Worm (Caenorhabditis elegans): ENCODE measurements around the gene K11H3.3.
A peak's percentile ranks its signal among the peaks of the same experiment; 100 is the strongest.

Gene K11H3.3

DNA sequence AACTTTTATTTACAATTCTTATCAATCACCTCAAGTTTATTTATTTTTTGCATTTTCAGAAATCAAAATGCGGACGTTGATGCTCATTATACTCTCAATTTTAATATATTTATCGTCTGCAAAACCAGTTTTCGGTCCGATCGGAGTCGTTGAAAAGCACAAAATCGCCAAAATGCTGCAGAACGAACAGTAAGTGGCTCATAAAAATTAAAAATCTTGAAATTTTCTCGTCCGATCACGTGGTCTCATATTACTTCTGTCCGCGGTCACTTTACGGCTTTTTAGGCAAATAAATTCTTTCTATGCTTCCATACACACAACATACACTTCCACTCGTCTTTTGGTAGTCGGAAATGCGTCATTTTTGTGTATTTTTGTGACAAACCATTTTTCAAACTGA lies 7.9 kb upstream of the K11H3.3 start, which contains the start of gene K11H3.5:
K11H3.5 (plus strand) TSS at position 54 of the 400 bp plus-strand sequence.
- TF ChIP-seq hlh-13 (GFP tag; optimal IDR thresholded peaks at IDR 0.05) (no peak), unc-86 (tag; optimal IDR thresholded peaks at IDR 0.05) (no peak), unc-42 (tag; optimal IDR thresholded peaks at IDR 0.05) (no peak), ceh-18 (tag; optimal IDR thresholded peaks at IDR 0.05) (no peak), T23F11.4 (GFP tag; optimal IDR thresholded peaks at IDR 0.05) (no peak), fkh-10 (GFP tag; optimal IDR thresholded peaks at IDR 0.05) (no peak), sox-2 (GFP tag; IDR thresholded peaks at IDR 0.05) (no peak), ceh-48 (tag; optimal IDR thresholded peaks at IDR 0.05) (no peak), zip-5 (tag; optimal IDR thresholded peaks at IDR 0.05) (no peak), fax-1 (tag; optimal IDR thresholded peaks at IDR 0.05) (no peak), ceh-19 (GFP tag; optimal IDR thresholded peaks at IDR 0.05) (no peak), dve-1 (tag; optimal IDR thresholded peaks at IDR 0.05) (no peak), ceh-45 (GFP tag; IDR thresholded peaks at IDR 0.05) (no peak), nfya-1 (tag; optimal IDR thresholded peaks at IDR 0.05) (no peak), ceh-24 (tag; optimal IDR thresholded peaks at IDR 0.05) (no peak), rnt-1 (tag; optimal IDR thresholded peaks at IDR 0.05) (no peak), pag-3 (tag; optimal IDR thresholded peaks at IDR 0.05; ENCODE audit: borderline replicate concordance) (no peak), ceh-2 (tag; optimal IDR thresholded peaks at IDR 0.05) (no peak)

DNA sequence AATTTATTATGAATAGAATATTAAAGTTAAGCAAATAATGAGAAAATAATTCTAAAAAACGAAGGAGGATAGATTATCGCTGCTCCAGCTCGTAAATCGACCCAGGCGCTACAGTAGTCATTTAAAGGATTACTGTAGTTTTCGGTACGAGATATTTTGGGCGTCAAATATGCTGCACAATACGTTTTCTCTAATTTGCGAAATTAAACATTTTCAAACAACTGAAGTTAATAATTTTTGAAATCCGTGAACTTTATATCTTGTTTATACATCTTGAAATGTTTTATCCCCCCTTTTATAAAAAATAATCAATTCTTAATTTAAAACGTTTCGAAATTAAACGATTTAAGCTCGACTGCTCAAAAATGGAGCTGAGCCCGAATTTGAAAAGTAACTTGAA lies 5.6 kb upstream of the K11H3.3 start, which contains the start of gene K11H3.2:
K11H3.2 (plus strand) TSS at position 301 of the 400 bp plus-strand sequence.
- TF ChIP-seq lin-11 (tag; optimal IDR thresholded peaks at IDR 0.05) (no peak), unc-86 (tag; optimal IDR thresholded peaks at IDR 0.05) (no peak), madf-2 (tag; optimal IDR thresholded peaks at IDR 0.05) (no peak), elt-4 (tag; optimal IDR thresholded peaks at IDR 0.05) (no peak), ceh-34 (tag; optimal IDR thresholded peaks at IDR 0.05) (no peak)

DNA sequence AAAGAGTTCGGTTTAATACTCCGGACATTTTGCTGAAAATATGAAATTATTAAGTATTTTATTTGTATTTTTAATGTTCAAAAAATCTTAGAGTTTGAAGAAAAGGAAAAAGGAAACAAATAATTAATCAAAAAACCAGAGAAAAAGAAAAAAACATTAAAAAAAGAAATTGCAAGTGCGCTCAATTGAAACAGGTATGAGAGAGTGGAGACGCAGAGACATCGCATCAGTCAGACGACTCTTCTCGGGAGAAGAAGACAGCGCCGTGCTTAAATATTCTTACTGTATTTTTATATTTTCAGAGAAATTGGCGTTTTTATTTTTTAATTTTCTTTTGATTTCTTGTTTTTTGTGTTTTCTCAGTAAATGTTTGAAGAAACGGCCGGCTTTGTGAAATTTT lies 3.6 kb upstream of the K11H3.3 start, which contains the start of gene mrpl-36:
mrpl-36 (minus strand) TSS at position 34 of the 400 bp plus-strand sequence.
- TF ChIP-seq unc-55 (GFP tag; optimal IDR thresholded peaks at IDR 0.05) (peak; percentile 11), syd-9 (tag; optimal IDR thresholded peaks at IDR 0.05) (no peak)

DNA sequence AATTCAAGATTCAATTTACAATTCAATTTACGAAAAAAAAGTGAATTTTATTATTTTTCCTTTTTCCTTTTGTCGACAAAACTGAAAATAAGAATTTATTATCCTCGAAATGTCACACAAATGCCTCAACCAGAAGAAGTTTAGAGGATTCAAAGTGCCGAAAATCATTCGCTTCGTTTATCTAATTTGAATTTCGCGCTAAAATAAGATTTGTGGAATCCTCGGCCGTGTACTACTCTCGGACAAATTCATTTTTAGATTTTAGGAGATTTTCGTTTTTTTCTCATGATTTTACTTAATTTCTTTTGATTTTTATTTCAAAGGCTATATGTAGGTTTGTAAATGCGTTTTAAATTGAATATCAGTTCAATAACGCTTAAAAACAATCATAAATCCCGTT lies 3.1 kb upstream of the K11H3.3 start:
- no peak for TF ChIP-seq lin-11 (tag; optimal IDR thresholded peaks at IDR 0.05)
- TF ChIP-seq eyg-1 (tag; optimal IDR thresholded peaks at IDR 0.05): no peak
- TF ChIP-seq C38D4.7 (GFP tag; optimal IDR thresholded peaks at IDR 0.05): no peak
- no peak for TF ChIP-seq ahr-1 (tag; optimal IDR thresholded peaks at IDR 0.05)
- no peak for TF ChIP-seq sox-4 (tag; optimal IDR thresholded peaks at IDR 0.05)
- TF ChIP-seq hlh-13 (GFP tag; optimal IDR thresholded peaks at IDR 0.05): no peak
- no peak for TF ChIP-seq nfya-1 (tag; optimal IDR thresholded peaks at IDR 0.05)
- no peak for TF ChIP-seq elt-4 (tag; optimal IDR thresholded peaks at IDR 0.05)
- TF ChIP-seq ets-4 (tag; optimal IDR thresholded peaks at IDR 0.05): no peak
- TF ChIP-seq pat-9 (tag; optimal IDR thresholded peaks at IDR 0.05): no peak
- no peak for TF ChIP-seq ttx-3 (tag; optimal IDR thresholded peaks at IDR 0.05)
- no peak for TF ChIP-seq lim-6 (tag; optimal IDR thresholded peaks at IDR 0.05)
- TF ChIP-seq hlh-30 (tag; optimal IDR thresholded peaks at IDR 0.05; ENCODE audit: insufficient read depth): no peak
- no peak for TF ChIP-seq mec-3 (tag; optimal IDR thresholded peaks at IDR 0.05; ENCODE audit: borderline replicate concordance)
- TF ChIP-seq K02D7.2 (tag; optimal IDR thresholded peaks at IDR 0.05): no peak
- no peak for TF ChIP-seq C08G9.2 (tag; optimal IDR thresholded peaks at IDR 0.05)
- TF ChIP-seq ama-1 (optimal IDR thresholded peaks at IDR 0.05): no peak

Measured in whole organism, late embryonic.